Worm (Caenorhabditis elegans): ENCODE data around the gene flp-16.

DNA sequence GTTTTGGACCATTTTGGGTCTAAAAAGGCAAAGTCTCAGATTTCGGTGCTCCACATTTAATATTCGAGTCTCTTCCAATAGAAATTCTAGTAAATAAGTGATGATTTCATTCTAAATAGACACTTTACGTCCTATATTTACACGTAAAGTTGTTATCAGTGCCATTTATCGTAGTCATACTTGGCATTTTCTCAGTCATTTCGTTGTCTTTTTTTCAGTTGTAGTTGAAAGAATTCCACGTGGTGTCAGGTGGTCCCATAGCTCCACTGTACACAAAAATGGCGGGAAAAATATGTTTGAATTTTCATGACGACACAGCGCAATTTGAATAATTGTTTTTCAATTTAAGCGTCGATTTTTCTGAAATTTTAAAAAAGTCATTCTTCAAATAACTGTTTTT, 44.7 kb upstream of the flp-16 start:
- TF ChIP-seq elt-3 (tag; optimal IDR thresholded peaks at IDR 0.05) = no peak
- no peak for TF ChIP-seq tbx-2 (tag; optimal IDR thresholded peaks at IDR 0.05)
- TF ChIP-seq fkh-10 (GFP tag; optimal IDR thresholded peaks at IDR 0.05) = no peak
- TF ChIP-seq ztf-11 (tag; optimal IDR thresholded peaks at IDR 0.05) = no peak
- no peak for TF ChIP-seq egl-27 (tag; optimal IDR thresholded peaks at IDR 0.05)

Data from whole organism, L3 larva.